Fruit fly (Drosophila melanogaster) whole organism, embryonic: ENCODE results near the gene Wbp2.

ENCODE experiments used
- Abd-B ChIP-seq: fragments of 200-800 bp; sonication (Bioruptor generic); optimal IDR thresholded peaks from 2 replicates; lab custom pipeline; 2018; ENCODE audit warnings: missing biosample characterization, mild to moderate bottlenecking, missing genetic modification characterization, moderate library complexity
- Atf3 ChIP-seq: fragments of 200-800 bp; sonication (Bioruptor generic); optimal IDR thresholded peaks from 3 replicates; lab custom pipeline; 2016; ENCODE audit warnings: missing biosample characterization, missing genetic modification characterization
- CG10979 ChIP-seq: fragments of 200-800 bp; sonication (Bioruptor generic); optimal IDR thresholded peaks from 2 replicates; lab custom pipeline; 2018; ENCODE audit warnings: missing biosample characterization, mild to moderate bottlenecking, missing genetic modification characterization, moderate library complexity
- CG11504 ChIP-seq: fragments of 200-800 bp; sonication (Bioruptor generic); optimal IDR thresholded peaks from 3 replicates; lab custom pipeline; 2019; ENCODE audit warnings: missing biosample characterization, mild to moderate bottlenecking, missing genetic modification characterization, moderate library complexity
- CG12104 ChIP-seq: fragments of 200-800 bp; sonication (Bioruptor generic); optimal IDR thresholded peaks from 3 replicates; lab custom pipeline; 2016; ENCODE audit warnings: missing biosample characterization, missing genetic modification characterization
- CG13894 ChIP-seq: fragments of 200-800 bp; sonication (Bioruptor generic); optimal IDR thresholded peaks from 3 replicates; lab custom pipeline; 2018; ENCODE audit warnings: missing biosample characterization, mild to moderate bottlenecking, missing genetic modification characterization, moderate library complexity
- CG14710 ChIP-seq: fragments of 200-800 bp; sonication (Bioruptor generic); optimal IDR thresholded peaks from 3 replicates; lab custom pipeline; 2019; ENCODE audit warnings: missing biosample characterization, mild to moderate bottlenecking, missing genetic modification characterization, moderate library complexity
- CG14965 ChIP-seq: fragments of 200-800 bp; sonication (Bioruptor generic); optimal IDR thresholded peaks from 2 replicates; lab custom pipeline; 2016; ENCODE audit warnings: missing biosample characterization, missing genetic modification characterization, borderline replicate concordance
- CG15514 ChIP-seq: fragments of 200-800 bp; sonication (Bioruptor generic); optimal IDR thresholded peaks from 3 replicates; lab custom pipeline; 2017; ENCODE audit warnings: missing biosample characterization, missing genetic modification characterization, mild to moderate bottlenecking, moderate library complexity, missing genetic modification reagents
- CG16863 ChIP-seq: fragments of 200-800 bp; sonication (Bioruptor generic); optimal IDR thresholded peaks from 3 replicates; lab custom pipeline; 2016; ENCODE audit warnings: missing biosample characterization, missing genetic modification characterization
- CG1792 ChIP-seq: fragments of 200-800 bp; sonication (Bioruptor generic); optimal IDR thresholded peaks from 2 replicates; lab custom pipeline; 2016; ENCODE audit warnings: missing biosample characterization, missing genetic modification characterization
- CG33213 ChIP-seq: fragments of 200-800 bp; sonication (Bioruptor generic); optimal IDR thresholded peaks from 3 replicates; lab custom pipeline; 2016; ENCODE audit warnings: missing biosample characterization, missing genetic modification characterization
- CG3726 ChIP-seq: fragments of 200-800 bp; sonication (Bioruptor generic); IDR thresholded peaks from 3 replicates; pipeline ENCODE4, ENCODE4 v1.3.6; 2022; ENCODE audit warnings: missing biosample characterization, missing genetic modification characterization
- CG4730 ChIP-seq: fragments of 200-800 bp; sonication (Bioruptor generic); IDR thresholded peaks from 2 replicates; pipeline ENCODE4 v1.3.6; 2022; ENCODE audit warnings: missing biosample characterization, missing genetic modification characterization
- CG4854 ChIP-seq: fragments of 200-800 bp; sonication (Bioruptor generic); optimal IDR thresholded peaks from 2 replicates; lab custom pipeline; 2016; ENCODE audit warnings: missing biosample characterization, missing genetic modification characterization, inconsistent platforms
- CG6791 ChIP-seq: fragments of 200-800 bp; sonication (Bioruptor generic); IDR thresholded peaks from 3 replicates; pipeline ENCODE4 v1.3.6; 2022; ENCODE audit warnings: missing biosample characterization, missing genetic modification characterization; ENCODE audit not compliant: partially characterized antibody
- CG7839 ChIP-seq: fragments of 200-800 bp; sonication (Bioruptor generic); optimal IDR thresholded peaks from 3 replicates; lab custom pipeline; 2018; ENCODE audit warnings: missing biosample characterization, mild to moderate bottlenecking, missing genetic modification characterization, moderate library complexity
- CG8281 ChIP-seq: fragments of 200-800 bp; sonication (Bioruptor generic); optimal IDR thresholded peaks from 2 replicates; lab custom pipeline; 2018; ENCODE audit warnings: missing biosample characterization, mild to moderate bottlenecking, missing genetic modification characterization, moderate library complexity
- CoRest ChIP-seq: fragments of 200-800 bp; sonication (Bioruptor generic); optimal IDR thresholded peaks from 3 replicates; lab custom pipeline; 2018; ENCODE audit warnings: missing biosample characterization, mild to moderate bottlenecking, missing genetic modification characterization, moderate library complexity
- Dek ChIP-seq: fragments of 200-800 bp; sonication (Bioruptor generic); optimal IDR thresholded peaks from 3 replicates; lab custom pipeline; 2019; ENCODE audit warnings: missing biosample characterization, mild to moderate bottlenecking, missing genetic modification characterization, moderate library complexity
- Dip2 ChIP-seq: fragments of 200-800 bp; sonication (Bioruptor generic); IDR thresholded peaks from 2 replicates; pipeline ENCODE4 v1.3.6; 2022; ENCODE audit warnings: missing biosample characterization, missing genetic modification characterization
- Dll ChIP-seq: fragments of 200-800 bp; sonication (Bioruptor generic); IDR thresholded peaks from 4 replicates; pipeline ENCODE4 v1.3.6; 2022; ENCODE audit warnings: missing biosample characterization, missing genetic modification characterization; ENCODE audit not compliant: partially characterized antibody
- Fer2 ChIP-seq: fragments of 200-800 bp; sonication (Bioruptor generic); optimal IDR thresholded peaks from 2 replicates; lab custom pipeline; 2018; ENCODE audit warnings: missing biosample characterization, mild to moderate bottlenecking, missing genetic modification characterization, moderate library complexity
- Hand ChIP-seq: fragments of 200-800 bp; sonication (Bioruptor generic); optimal IDR thresholded peaks from 2 replicates; lab custom pipeline; 2017; ENCODE audit warnings: mild to moderate bottlenecking, missing biosample characterization, missing genetic modification reagents, missing genetic modification characterization
- Hr39 ChIP-seq: fragments of >200 bp; optimal IDR thresholded peaks from 2 replicates; lab custom pipeline; 2017
- Max ChIP-seq: fragments of 200-800 bp; sonication (Bioruptor generic); optimal IDR thresholded peaks from 2 replicates; lab custom pipeline; 2016; ENCODE audit warnings: missing biosample characterization, mild to moderate bottlenecking, missing genetic modification characterization
- NfI ChIP-seq: fragments of 200-800 bp; sonication (Bioruptor generic); optimal IDR thresholded peaks from 3 replicates; lab custom pipeline; 2018; ENCODE audit warnings: missing biosample characterization, mild to moderate bottlenecking, missing genetic modification characterization, moderate library complexity
- Pdp1 ChIP-seq, 2 experiments: fragments of 200-800 bp; sonication (Bioruptor generic); optimal IDR thresholded peaks; 3 replicates each; lab custom pipeline; 2016; ENCODE audit warnings: missing biosample characterization in 2 of 2, missing genetic modification characterization in 2 of 2, mild to moderate bottlenecking in 1 of 2, moderate library complexity in 1 of 2
- Rx ChIP-seq: fragments of 200-800 bp; sonication (Bioruptor generic); IDR thresholded peaks from 2 replicates; pipeline ENCODE4 v1.3.6; 2022; ENCODE audit warnings: missing biosample characterization, missing genetic modification characterization
- Vsx1 ChIP-seq: fragments of 200-800 bp; sonication (Bioruptor generic); optimal IDR thresholded peaks from 2 replicates; lab custom pipeline; 2017; ENCODE audit warnings: missing biosample characterization, mild to moderate bottlenecking, missing genetic modification characterization, missing genetic modification reagents
- Xbp1 ChIP-seq: fragments of 200-800 bp; sonication (Bioruptor generic); optimal IDR thresholded peaks from 3 replicates; lab custom pipeline; 2016; ENCODE audit warnings: missing biosample characterization, mild to moderate bottlenecking, missing genetic modification characterization
- ab ChIP-seq: fragments of 200-800 bp; sonication (Bioruptor generic); optimal IDR thresholded peaks from 2 replicates; lab custom pipeline; 2016; ENCODE audit warnings: missing biosample characterization, missing genetic modification characterization
- al ChIP-seq: fragments of 200-800 bp; sonication (Bioruptor generic); IDR thresholded peaks from 2 replicates; pipeline ENCODE4 v1.3.6; 2022; ENCODE audit warnings: missing biosample characterization, missing genetic modification characterization
- cg ChIP-seq: fragments of 200-800 bp; sonication (Bioruptor generic); optimal IDR thresholded peaks from 3 replicates; lab custom pipeline; 2019; ENCODE audit warnings: missing biosample characterization, mild to moderate bottlenecking, missing genetic modification characterization, moderate library complexity
- corto ChIP-seq: fragments of 200-800 bp; sonication (Bioruptor generic); optimal IDR thresholded peaks from 2 replicates; lab custom pipeline; 2016; ENCODE audit warnings: missing biosample characterization, mild to moderate bottlenecking, missing genetic modification characterization, moderate library complexity
- cwo ChIP-seq: fragments of 200-800 bp; sonication (Bioruptor generic); optimal IDR thresholded peaks from 3 replicates; lab custom pipeline; 2017; ENCODE audit warnings: missing biosample characterization, missing genetic modification characterization, mild to moderate bottlenecking, moderate library complexity, missing genetic modification reagents
- da ChIP-seq: fragments of 200-800 bp; sonication (Bioruptor generic); optimal IDR thresholded peaks from 2 replicates; lab custom pipeline; 2016; ENCODE audit warnings: missing biosample characterization, missing genetic modification characterization
- dm ChIP-seq: fragments of 200-800 bp; sonication (Bioruptor generic); optimal IDR thresholded peaks from 3 replicates; lab custom pipeline; 2016; ENCODE audit warnings: missing biosample characterization, missing genetic modification characterization
- hbn ChIP-seq: fragments of 200-800 bp; sonication (Bioruptor generic); IDR thresholded peaks from 2 replicates; pipeline ENCODE4 v1.3.6; 2022; ENCODE audit warnings: missing biosample characterization, missing genetic modification characterization; ENCODE audit not compliant: partially characterized antibody
- jigr1 ChIP-seq: fragments of 200-800 bp; sonication (Bioruptor generic); IDR thresholded peaks from 3 replicates; pipeline ENCODE4 v1.3.6; 2022; ENCODE audit warnings: missing biosample characterization, missing genetic modification characterization
- kni ChIP-seq: fragments of 200-800 bp; sonication (Bioruptor generic); optimal IDR thresholded peaks from 3 replicates; lab custom pipeline; 2017; ENCODE audit warnings: mild to moderate bottlenecking, missing biosample characterization, missing genetic modification reagents, missing genetic modification characterization
- odd ChIP-seq: fragments of 200-800 bp; sonication (Bioruptor generic); optimal IDR thresholded peaks from 2 replicates; lab custom pipeline; 2017; ENCODE audit warnings: missing biosample characterization, mild to moderate bottlenecking, missing genetic modification characterization
- onecut ChIP-seq: fragments of 200-800 bp; sonication (Bioruptor generic); IDR thresholded peaks from 2 replicates; pipeline ENCODE4 v1.3.6; 2022; ENCODE audit warnings: missing biosample characterization, missing genetic modification characterization
- pros ChIP-seq: fragments of 200-800 bp; sonication (Bioruptor generic); optimal IDR thresholded peaks from 3 replicates; lab custom pipeline; 2019; ENCODE audit warnings: missing biosample characterization, mild to moderate bottlenecking, missing genetic modification characterization, moderate library complexity
- pum ChIP-seq: fragments of 200-800 bp; sonication (Bioruptor generic); optimal IDR thresholded peaks from 2 replicates; lab custom pipeline; 2016; ENCODE audit warnings: missing biosample characterization, missing genetic modification characterization
- repo ChIP-seq: fragments of 200-800 bp; sonication (Bioruptor generic); optimal IDR thresholded peaks from 2 replicates; lab custom pipeline; 2016; ENCODE audit warnings: missing biosample characterization, missing genetic modification characterization
- sens ChIP-seq: fragments of 200-800 bp; sonication (Bioruptor generic); peaks from one replicate; lab custom pipeline; 2016; ENCODE audit warnings: missing biosample characterization, missing genetic modification characterization
- toy ChIP-seq: fragments of 200-800 bp; sonication (Bioruptor generic); IDR thresholded peaks from 2 replicates; pipeline ENCODE4 v1.3.6; 2022; ENCODE audit warnings: missing biosample characterization, missing genetic modification characterization
- vvl ChIP-seq: fragments of 200-800 bp; sonication (Bioruptor generic); IDR thresholded peaks from 2 replicates; pipeline ENCODE4 v1.3.6; 2022; ENCODE audit warnings: missing biosample characterization, missing genetic modification characterization
- wek ChIP-seq: fragments of 200-800 bp; sonication (Bioruptor generic); optimal IDR thresholded peaks from 3 replicates; lab custom pipeline; 2018; ENCODE audit warnings: missing biosample characterization, mild to moderate bottlenecking, missing genetic modification characterization, moderate library complexity
- z ChIP-seq: fragments of 200-800 bp; sonication (Bioruptor generic); IDR thresholded peaks from 3 replicates; pipeline ENCODE4 v1.3.6; 2022; ENCODE audit warnings: missing biosample characterization, missing genetic modification characterization

Gene Wbp2

DNA sequence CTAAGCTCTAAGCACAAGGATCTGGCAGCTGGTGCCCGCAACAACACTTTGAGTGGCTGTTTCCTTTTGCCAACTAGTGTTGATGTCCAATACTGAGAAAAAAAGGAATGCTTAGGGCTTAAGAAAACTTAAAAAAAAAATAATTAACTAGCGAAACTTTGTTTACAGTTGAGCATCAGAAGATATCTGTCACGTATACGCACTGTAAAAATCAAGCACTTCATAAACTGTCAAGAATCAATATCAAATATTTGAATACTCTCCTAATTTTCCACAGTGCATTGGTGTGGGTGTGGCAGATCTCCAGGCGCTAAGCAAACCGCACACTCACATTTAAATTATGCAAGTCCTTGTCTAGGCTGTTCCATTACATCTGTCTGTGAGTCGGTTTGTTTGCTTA lies 24.2 kb downstream of the Wbp2 start (continued):
- TF ChIP-seq cg (GFP tag; lab: Kevin White, UChicago) = no peak
- TF ChIP-seq Hand (GFP tag; lab: Kevin White, UChicago) = peak; percentile 26
- TF ChIP-seq Max (GFP tag; lab: Kevin White, UChicago) = no peak
- no peak for TF ChIP-seq Rx (GFP tag; lab: Robert Waterston, UW)
- no peak for TF ChIP-seq Hr39 (lab: Kevin White, UChicago)
- TF ChIP-seq CoRest (tag; lab: Kevin White, UChicago) = peak; percentile 17
- no peak for TF ChIP-seq pum (GFP tag; lab: Kevin White, UChicago)
- TF ChIP-seq Dip2 (GFP tag; lab: Robert Waterston, UW) = no peak
- TF ChIP-seq CG14710 = no peak
- no peak for TF ChIP-seq CG4730 (GFP tag; lab: Robert Waterston, UW)
- TF ChIP-seq Abd-B (GFP tag; lab: Kevin White, UChicago) = no peak
- TF ChIP-seq CG15514 (GFP tag; lab: Kevin White, UChicago) = peak; percentile 14
- no peak for TF ChIP-seq z (GFP tag; lab: Robert Waterston, UW)
- no peak for TF ChIP-seq da
- no peak for TF ChIP-seq wek (GFP tag; lab: Kevin White, UChicago)
- no peak for TF ChIP-seq CG33213 (GFP tag; lab: Kevin White, UChicago)
- TF ChIP-seq CG14965 = no peak
- no peak for TF ChIP-seq NfI (GFP tag; lab: Kevin White, UChicago)
- no peak for TF ChIP-seq jigr1 (GFP tag; lab: Robert Waterston, UW)
- no peak for TF ChIP-seq Dek (tag; lab: Kevin White, UChicago)
- TF ChIP-seq vvl = peak; percentile 21; the same call in 1 of the 2 replicates
- no peak for TF ChIP-seq CG6791 (GFP tag; lab: Robert Waterston, UW)
- TF ChIP-seq Vsx1 (GFP tag; lab: Kevin White, UChicago) = no peak
- no peak for TF ChIP-seq Dll (GFP tag; lab: Robert Waterston, UW)
- TF ChIP-seq CG11504 (tag; lab: Kevin White, UChicago) = no peak
- no peak for TF ChIP-seq CG3726
- TF ChIP-seq CG4854 = no peak
- no peak for TF ChIP-seq Xbp1 (GFP tag; lab: Kevin White, UChicago)
- no peak for TF ChIP-seq kni (GFP tag; lab: Kevin White, UChicago)
- TF ChIP-seq sens (GFP tag; lab: Kevin White, UChicago) = peak; percentile 39
- no peak for TF ChIP-seq corto (GFP tag; lab: Kevin White, UChicago)
- no peak for TF ChIP-seq al (GFP tag; lab: Robert Waterston, UW)
- 0 out of 2 replicates have a peak, but pooled peaks have one; percentile 7 for TF ChIP-seq onecut (GFP tag; lab: Robert Waterston, UW)
- no peak for TF ChIP-seq Atf3 (GFP tag; lab: Kevin White, UChicago)
- TF ChIP-seq CG1792 (GFP tag; lab: Kevin White, UChicago) = no peak
- no peak for TF ChIP-seq toy (GFP tag; lab: Robert Waterston, UW)
- TF ChIP-seq CG10979 (tag; lab: Kevin White, UChicago) = no peak
- TF ChIP-seq odd (GFP tag; lab: Kevin White, UChicago) = no peak
- no peak for TF ChIP-seq CG16863 (GFP tag; lab: Kevin White, UChicago)
- no peak for TF ChIP-seq Pdp1 (GFP tag; optimal IDR thresholded peaks at IDR 0.05; lab: Kevin White, UChicago)
- TF ChIP-seq dm (GFP tag; lab: Kevin White, UChicago) = no peak
- TF ChIP-seq Fer2 = no peak
- no peak for TF ChIP-seq pros
- TF ChIP-seq ab = no peak
- no peak for TF ChIP-seq hbn
- peak; percentile 40 for TF ChIP-seq CG7839 (tag; lab: Kevin White, UChicago)
- TF ChIP-seq repo = no peak
- TF ChIP-seq CG8281 (tag; lab: Kevin White, UChicago) = no peak
- no peak for TF ChIP-seq CG12104 (GFP tag; lab: Kevin White, UChicago)
- peak; percentile 35 for TF ChIP-seq cwo
- TF ChIP-seq CG13894 (tag; lab: Kevin White, UChicago) = peak; percentile 12
